Worm (Caenorhabditis elegans): ENCODE measurements around the gene F20G2.3.
A peak's percentile ranks its signal among the peaks of the same experiment; 100 is the strongest.

F20G2.3 gene

ce11 chrV:13748658-13749057 is 19.6 kb downstream of the F20G2.3 start, which contains the start of gene F35E12.10 (continued):
- no peak for TF ChIP-seq ama-1 (optimal IDR thresholded peaks at IDR 0.05)
- no peak for TF ChIP-seq ama-1 (GFP tag; optimal IDR thresholded peaks at IDR 0.05)
- no peak for TF ChIP-seq attf-3 (GFP tag; conservative IDR thresholded peaks at IDR 0.05)
- TF ChIP-seq bed-2 (GFP tag; IDR thresholded peaks at IDR 0.05) = no peak
- no peak for TF ChIP-seq K11D2.4 (GFP tag; IDR thresholded peaks at IDR 0.05)

- TF ChIP-seq xnd-1 (tag; optimal IDR thresholded peaks at IDR 0.05) (no peak), nhr-80 (tag; optimal IDR thresholded peaks at IDR 0.05) (peak; percentile 84)
Observed at ce11 chrV:13744901-13745300, 23.4 kb downstream of the F20G2.3 start, which contains the start of gene F35E12.9. F35E12.9 (minus strand) TSS chrV:13745127.

- no peak for TF ChIP-seq F33H1.4 (GFP tag; IDR thresholded peaks at IDR 0.05)
- TF ChIP-seq nhr-80 (tag; optimal IDR thresholded peaks at IDR 0.05) = peak; percentile 49
Observed at ce11 chrV:13739901-13740300, 28.4 kb downstream of the F20G2.3 start.

ce11 chrV:13738374-13738773 is 29.9 kb downstream of the F20G2.3 start, which contains the start of gene irg-5:
irg-5 (minus strand) TSS chrV:13738474.
- TF ChIP-seq Y95B8A.8 (GFP tag; IDR thresholded peaks at IDR 0.05) = no peak
- TF ChIP-seq sea-2 (GFP tag; IDR thresholded peaks at IDR 0.05) = no peak
- no peak for TF ChIP-seq lin-54 (GFP tag; optimal IDR thresholded peaks at IDR 0.05)
- TF ChIP-seq lsy-27 (tag; optimal IDR thresholded peaks at IDR 0.05; ENCODE audit: borderline replicate concordance, insufficient read depth) = no peak
- no peak for TF ChIP-seq let-607 (tag; optimal IDR thresholded peaks at IDR 0.05)
- TF ChIP-seq nhr-27 (tag; optimal IDR thresholded peaks at IDR 0.05) = no peak
- no peak for TF ChIP-seq nhr-80 (tag; optimal IDR thresholded peaks at IDR 0.05)
- TF ChIP-seq xnd-1 (tag; optimal IDR thresholded peaks at IDR 0.05) = no peak
- no peak for TF ChIP-seq K12H6.12 (tag; optimal IDR thresholded peaks at IDR 0.05)
- TF ChIP-seq somi-1 (GFP tag; optimal IDR thresholded peaks at IDR 0.05) = no peak
- no peak for TF ChIP-seq akir-1 (GFP tag; optimal IDR thresholded peaks at IDR 0.05)
- TF ChIP-seq B0019.2 (GFP tag; conservative IDR thresholded peaks at IDR 0.05) = no peak
- TF ChIP-seq K11D2.4 (GFP tag; IDR thresholded peaks at IDR 0.05) = no peak
- TF ChIP-seq madf-3 (GFP tag; IDR thresholded peaks at IDR 0.05) = no peak
- TF ChIP-seq snpc-1.1 (tag; optimal IDR thresholded peaks at IDR 0.05; ENCODE audit: insufficient read depth) = no peak
- TF ChIP-seq nfya-2 (GFP tag; IDR thresholded peaks at IDR 0.05) = no peak

ce11 chrV:13736147-13736546 is 32.1 kb downstream of the F20G2.3 start, which contains the start of gene F35E12.6:
F35E12.6 (minus strand) TSS chrV:13736247.
- TF ChIP-seq die-1 (tag; optimal IDR thresholded peaks at IDR 0.05) (no peak), nhr-80 (tag; optimal IDR thresholded peaks at IDR 0.05) (peak; percentile 20), tlf-1 (GFP tag; optimal IDR thresholded peaks at IDR 0.05) (no peak), ztf-18 (tag; optimal IDR thresholded peaks at IDR 0.05) (no peak), F39B2.1 (GFP tag; IDR thresholded peaks at IDR 0.05) (no peak), F37B4.10 (GFP tag; IDR thresholded peaks at IDR 0.05) (no peak), gei-17 (GFP tag; optimal IDR thresholded peaks at IDR 0.05) (no peak)

ce11 chrV:13730762-13731161 is 37.5 kb downstream of the F20G2.3 start, which contains the start of gene dct-17:
dct-17 (minus strand) TSS chrV:13730784.
- TF ChIP-seq mes-4 (tag; optimal IDR thresholded peaks at IDR 0.05) (no peak), nhr-80 (tag; optimal IDR thresholded peaks at IDR 0.05) (peak; percentile 55), nhr-120 (GFP tag; IDR thresholded peaks at IDR 0.05) (no peak)
